Worm (Caenorhabditis elegans) whole organism, L1 larva: ENCODE results near the gene cdgs-1.
A peak's percentile ranks its signal among the peaks of the same experiment; 100 is the strongest.

Source experiments
- ceh-8 ChIP-seq: fragments of 200-800 bp; sonication (Bioruptor generic); optimal IDR thresholded peaks from 2 replicates; lab custom pipeline; 2018; ENCODE audit warnings: mild to moderate bottlenecking, missing genetic modification characterization, moderate library complexity, missing compliant biosample characterization
- ceh-82 ChIP-seq, 3 experiments: fragments of 150-350 bp in 1 of 3; sonication (generic microtip) in 2 of 3; optimal IDR thresholded peaks; 2 replicates each; lab custom pipeline; 2014 to 2017; ENCODE audit warnings: missing biosample characterization in 3 of 3, missing genetic modification characterization in 3 of 3
- fos-1 ChIP-seq: fragments of 150-350 bp; optimal IDR thresholded peaks from 2 replicates; lab custom pipeline; 2014; ENCODE audit warnings: missing biosample characterization, missing genetic modification characterization
- jun-1 ChIP-seq: fragments of 150-350 bp; optimal IDR thresholded peaks from 2 replicates; lab custom pipeline; 2014; ENCODE audit warnings: missing biosample characterization, missing genetic modification reagents, missing genetic modification characterization
- lsy-2 ChIP-seq, 2 experiments: fragments of 150-350 bp; optimal IDR thresholded peaks; 2 replicates each; lab custom pipeline; 2014; ENCODE audit warnings: missing biosample characterization in 2 of 2, missing genetic modification characterization in 2 of 2
- swsn-7 ChIP-seq: sonication (generic microtip); optimal IDR thresholded peaks from 2 replicates; lab custom pipeline; 2016; ENCODE audit warnings: missing genetic modification characterization, missing compliant biosample characterization
- ztf-11 ChIP-seq, 2 experiments: sonication (generic microtip); optimal IDR thresholded peaks; 2 replicates each; lab custom pipeline; 2016 to 2017; ENCODE audit warnings: missing genetic modification characterization in 2 of 2, missing biosample characterization in 1 of 2, missing compliant biosample characterization in 1 of 2

- TF ChIP-seq swsn-7 (peak; percentile 84), ceh-82 (tag; optimal IDR thresholded peaks at IDR 0.05; lab: Kevin White, UChicago) (peak; percentile 72 to 94 (median 78)), ceh-8 (GFP tag; lab: Kevin White, UChicago) (no peak), ztf-11 (tag; optimal IDR thresholded peaks at IDR 0.05; lab: Kevin White, UChicago) (peak in 1 of 2 experiments; percentile 1), fos-1 (tag; lab: Kevin White, UChicago) (peak; percentile 82), jun-1 (peak; percentile 71), lsy-2 (tag; optimal IDR thresholded peaks at IDR 0.05; lab: Kevin White, UChicago) (peak; percentile 98 to 99)
Observed at ce11 chrIV:7790801-7791588, 24.5 kb downstream of the cdgs-1 start, which contains the start of gene rsp-6.
